Worm (Caenorhabditis elegans): ENCODE measurements around the gene C15F1.1.

DNA sequence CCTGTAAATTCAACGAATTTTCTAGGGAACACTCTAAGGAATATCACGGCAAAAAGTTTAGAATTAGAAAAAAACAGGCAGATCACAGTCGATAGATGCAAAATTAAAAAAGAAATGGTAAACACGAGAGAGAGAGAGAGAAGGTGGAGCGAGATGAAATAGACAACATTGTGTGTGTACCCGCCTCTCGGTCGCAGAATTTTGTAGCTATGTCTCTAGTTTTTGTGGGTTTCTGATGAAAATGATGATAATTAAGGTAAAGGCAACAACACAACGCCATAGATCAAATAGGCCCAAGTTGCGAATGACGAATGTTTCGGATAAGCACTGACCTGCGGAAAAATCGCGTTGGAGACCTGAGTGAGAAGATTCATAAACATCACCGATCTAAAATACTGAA lies 16.2 kb upstream of the C15F1.1 start, which contains the start of gene sod-1:
- TF ChIP-seq jun-1 (tag; optimal IDR thresholded peaks at IDR 0.05): no peak
- TF ChIP-seq ztf-11 (tag; optimal IDR thresholded peaks at IDR 0.05): no peak
- TF ChIP-seq nhr-237 (tag; optimal IDR thresholded peaks at IDR 0.05): no peak
- no peak for TF ChIP-seq egl-27 (tag; optimal IDR thresholded peaks at IDR 0.05)
- no peak for TF ChIP-seq ztf-4 (tag; optimal IDR thresholded peaks at IDR 0.05)
- no peak for TF ChIP-seq snpc-4 (tag; optimal IDR thresholded peaks at IDR 0.05)
- no peak for TF ChIP-seq elt-2 (tag; optimal IDR thresholded peaks at IDR 0.05)
- no peak for TF ChIP-seq ceh-82 (tag; optimal IDR thresholded peaks at IDR 0.05)
- TF ChIP-seq ceh-9 (tag; optimal IDR thresholded peaks at IDR 0.05): no peak
- no peak for TF ChIP-seq nhr-77 (tag; optimal IDR thresholded peaks at IDR 0.05)
- no peak for TF ChIP-seq lin-15B (tag; optimal IDR thresholded peaks at IDR 0.05)
- TF ChIP-seq ama-1 (optimal IDR thresholded peaks at IDR 0.05): no peak

Measured in whole organism, L3 larva.